Worm (Caenorhabditis elegans): ENCODE measurements around the gene fbxa-18.

The fbxa-18 gene

DNA sequence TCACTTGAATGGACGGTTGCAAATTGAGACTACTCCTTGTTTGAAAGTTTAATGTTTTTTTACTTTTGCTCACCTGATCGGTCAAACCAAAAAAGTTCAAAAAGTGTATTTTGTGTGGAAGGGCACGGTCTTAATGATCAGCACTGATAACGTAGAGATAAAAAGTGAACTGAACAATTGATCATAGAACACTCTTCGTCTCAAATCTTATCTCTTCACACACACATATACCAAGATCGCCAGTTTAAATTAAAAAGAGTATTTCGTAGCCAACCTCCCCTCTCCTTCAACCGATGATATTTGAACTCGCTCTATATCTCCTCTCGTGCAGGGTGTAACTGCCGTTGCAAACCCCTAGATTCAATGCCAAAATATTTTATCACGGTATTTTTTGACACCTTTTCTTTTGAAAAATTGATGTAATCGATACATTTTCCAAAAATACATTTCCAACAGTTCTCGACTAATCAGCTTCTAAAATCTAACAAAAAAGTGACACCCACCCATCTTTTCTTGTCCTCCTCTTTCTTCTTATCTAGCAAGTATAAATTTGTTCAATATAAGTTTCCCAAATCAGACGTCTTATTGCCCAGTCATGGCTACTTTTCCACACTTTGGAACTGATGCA lies 42.3 kb upstream of the fbxa-18 start, which contains the start of gene cth-1 (continued):
- TF ChIP-seq efl-1 (optimal IDR thresholded peaks at IDR 0.05) (no peak), efl-1 (GFP tag; optimal IDR thresholded peaks at IDR 0.05 in 1 of 2) (peak in 1 of 2 experiments; percentile 88), nhr-90 (tag; optimal IDR thresholded peaks at IDR 0.05; ENCODE audit: poor library complexity) (no peak), pqm-1 (tag; optimal IDR thresholded peaks at IDR 0.05) (no peak), nhr-85 (tag) (peak; percentile 72), nhr-20 (tag; optimal IDR thresholded peaks at IDR 0.05) (peak; percentile 14), fos-1 (tag; optimal IDR thresholded peaks at IDR 0.05) (no peak)

ce11 chrV:16103594-16103993 lies 38.9 kb upstream of the fbxa-18 start, which contains the start of gene argk-1:
argk-1 (plus strand) TSS chrV:16103894.
- TF ChIP-seq mep-1 (tag; optimal IDR thresholded peaks at IDR 0.05) (no peak), unc-98 (GFP tag; IDR thresholded peaks at IDR 0.05) (no peak), nhr-11 (tag; optimal IDR thresholded peaks at IDR 0.05) (no peak), ceh-90 (tag; optimal IDR thresholded peaks at IDR 0.05) (no peak), fkh-4 (tag; optimal IDR thresholded peaks at IDR 0.05; ENCODE audit: borderline replicate concordance) (no peak), pqm-1 (tag; optimal IDR thresholded peaks at IDR 0.05) (no peak)

DNA sequence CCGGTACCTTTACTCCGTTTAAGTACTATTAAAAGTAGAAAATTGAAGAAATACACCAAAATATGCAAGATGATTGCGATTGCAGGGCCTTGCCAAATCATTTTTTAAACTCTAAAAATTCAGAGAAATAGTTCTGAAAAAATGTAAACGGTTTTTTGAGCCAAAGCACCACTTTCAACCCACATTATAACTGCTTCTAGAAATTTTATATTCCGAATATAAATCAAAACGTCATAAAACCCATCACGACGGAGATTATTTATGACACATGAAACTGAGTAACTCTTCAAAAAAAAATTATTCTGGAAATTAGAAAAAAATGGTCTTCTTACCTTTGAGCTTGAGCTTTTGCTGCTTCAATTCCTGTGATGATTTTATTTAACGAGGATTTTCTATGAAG lies 28.2 kb upstream of the fbxa-18 start, which contains the start of gene srxa-16:
Gene srxa-16, minus strand, starts transcription at position 101 of the 400 bp plus-strand sequence.
- TF ChIP-seq nhr-12 (tag; optimal IDR thresholded peaks at IDR 0.05) (no peak), fkh-10 (GFP tag; optimal IDR thresholded peaks at IDR 0.05) (no peak), ama-1 (optimal IDR thresholded peaks at IDR 0.05) (no peak), elt-3 (tag; optimal IDR thresholded peaks at IDR 0.05) (no peak), snpc-4 (tag; optimal IDR thresholded peaks at IDR 0.05) (no peak), ceh-82 (tag; optimal IDR thresholded peaks at IDR 0.05) (no peak), dsc-1 (tag; optimal IDR thresholded peaks at IDR 0.05) (no peak), unc-98 (GFP tag; IDR thresholded peaks at IDR 0.05) (no peak), elt-2 (tag; optimal IDR thresholded peaks at IDR 0.05) (no peak), ets-5 (GFP tag; IDR thresholded peaks at IDR 0.05) (no peak)

DNA sequence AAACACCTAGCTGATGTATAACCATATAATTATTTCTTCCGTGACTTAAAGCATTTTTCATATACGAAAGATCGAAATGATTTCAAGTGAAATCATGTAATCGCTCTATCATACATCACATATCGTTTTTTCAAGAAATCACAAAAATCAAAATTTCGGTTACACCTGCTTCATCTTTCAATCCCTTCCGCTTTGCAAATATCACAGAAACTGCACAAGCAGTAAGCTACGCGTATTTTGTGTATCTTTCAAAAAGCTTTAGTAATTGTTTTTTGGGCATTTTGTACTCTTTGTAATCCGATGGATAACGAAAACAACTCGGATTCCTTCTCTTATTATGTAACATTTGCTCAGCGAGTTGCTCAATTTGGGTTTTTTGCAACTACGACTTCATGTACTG lies 27.1 kb upstream of the fbxa-18 start, which contains the start of gene str-25:
Gene str-25, plus strand, starts transcription at position 301 of the 400 bp plus-strand sequence.
- no peak for TF ChIP-seq elt-3 (tag; optimal IDR thresholded peaks at IDR 0.05)
- TF ChIP-seq fkh-4 (tag; optimal IDR thresholded peaks at IDR 0.05; ENCODE audit: borderline replicate concordance) = no peak
- no peak for TF ChIP-seq ets-5 (GFP tag; IDR thresholded peaks at IDR 0.05)
- no peak for TF ChIP-seq egl-27 (tag; optimal IDR thresholded peaks at IDR 0.05)
- no peak for TF ChIP-seq sox-4 (tag; optimal IDR thresholded peaks at IDR 0.05)
- no peak for TF ChIP-seq fkh-8 (tag; optimal IDR thresholded peaks at IDR 0.05)
- TF ChIP-seq mdl-1 (tag; optimal IDR thresholded peaks at IDR 0.05) = no peak
- no peak for TF ChIP-seq aly-2 (tag; optimal IDR thresholded peaks at IDR 0.05)
- no peak for TF ChIP-seq lir-3 (tag; optimal IDR thresholded peaks at IDR 0.05; ENCODE audit: poor library complexity)
- no peak for TF ChIP-seq nhr-85 (tag)
- no peak for TF ChIP-seq efl-1 (optimal IDR thresholded peaks at IDR 0.05)
- TF ChIP-seq efl-1 (GFP tag; optimal IDR thresholded peaks at IDR 0.05 in 1 of 2) = no peak
- no peak for TF ChIP-seq nhr-47 (tag; optimal IDR thresholded peaks at IDR 0.05)
- no peak for TF ChIP-seq ama-1 (optimal IDR thresholded peaks at IDR 0.05)
- TF ChIP-seq grh-1 (GFP tag; IDR thresholded peaks at IDR 0.05) = no peak
- TF ChIP-seq egl-13 (tag; optimal IDR thresholded peaks at IDR 0.05) = no peak
- no peak for TF ChIP-seq lin-39 (tag; optimal IDR thresholded peaks at IDR 0.05)
- TF ChIP-seq fkh-10 (GFP tag; optimal IDR thresholded peaks at IDR 0.05) = no peak
- TF ChIP-seq nhr-77 (tag; optimal IDR thresholded peaks at IDR 0.05) = no peak

ce11 chrV:16118601-16119000 lies 23.9 kb upstream of the fbxa-18 start, which contains the start of gene str-103:
str-103 (minus strand) TSS chrV:16118701.
- TF ChIP-seq hlh-17 (GFP tag; optimal IDR thresholded peaks at IDR 0.05; ENCODE audit: borderline replicate concordance) (no peak), nhr-90 (tag; optimal IDR thresholded peaks at IDR 0.05; ENCODE audit: poor library complexity) (no peak), irx-1 (tag; optimal IDR thresholded peaks at IDR 0.05) (no peak), jun-1 (tag; optimal IDR thresholded peaks at IDR 0.05) (no peak), swsn-7 (tag; optimal IDR thresholded peaks at IDR 0.05) (no peak), ama-1 (optimal IDR thresholded peaks at IDR 0.05) (no peak), C16A3.4 (tag; optimal IDR thresholded peaks at IDR 0.05) (no peak), nhr-84 (tag; optimal IDR thresholded peaks at IDR 0.05) (no peak), fkh-8 (tag; optimal IDR thresholded peaks at IDR 0.05) (no peak), egl-27 (tag; optimal IDR thresholded peaks at IDR 0.05) (no peak), C04F5.9 (tag; optimal IDR thresholded peaks at IDR 0.05) (no peak), sup-37 (GFP tag; optimal IDR thresholded peaks at IDR 0.05) (no peak), unc-86 (tag; optimal IDR thresholded peaks at IDR 0.05) (no peak), nhr-20 (tag; optimal IDR thresholded peaks at IDR 0.05) (no peak), ets-5 (GFP tag; IDR thresholded peaks at IDR 0.05) (no peak)
